Fruit fly (Drosophila melanogaster): ENCODE measurements around the gene Gagr.

Gagr gene

dm6 chr3L:16411566-16411965, 17.2 kb downstream of the Gagr start, which contains the start of gene fax (continued):
- no peak for TF ChIP-seq CG15011 (GFP tag; optimal IDR thresholded peaks at IDR 0.05)
- TF ChIP-seq ssp (GFP tag; IDR thresholded peaks at IDR 0.05), result no peak
- no peak for TF ChIP-seq CG16863 (GFP tag; optimal IDR thresholded peaks at IDR 0.05)
- no peak for TF ChIP-seq CG11456 (GFP tag; IDR thresholded peaks at IDR 0.05)
- TF ChIP-seq CG34422 (GFP tag; IDR thresholded peaks at IDR 0.05), result peak; percentile 66; the same call in 1 of the 3 replicates
- TF ChIP-seq CG6813 (GFP tag; optimal IDR thresholded peaks at IDR 0.05), result no peak
- no peak for TF ChIP-seq E2f1 (GFP tag; IDR thresholded peaks at IDR 0.05)
- peak; percentile 36 for TF ChIP-seq zen (tag; optimal IDR thresholded peaks at IDR 0.05)
- TF ChIP-seq prd (optimal IDR thresholded peaks at IDR 0.05), result no peak
- TF ChIP-seq prd (GFP tag; IDR thresholded peaks at IDR 0.05), result no peak; the same call in 2 of the 3 replicates
- peak; percentile 30 for TF ChIP-seq CG15601 (tag; optimal IDR thresholded peaks at IDR 0.05)
- TF ChIP-seq CoRest (tag; optimal IDR thresholded peaks at IDR 0.05), result peak; percentile 30
- no peak for TF ChIP-seq Dek (tag; optimal IDR thresholded peaks at IDR 0.05)
- peak; percentile 43 for TF ChIP-seq CG7271 (tag; optimal IDR thresholded peaks at IDR 0.05)
- no peak for TF ChIP-seq vfl (GFP tag; optimal IDR thresholded peaks at IDR 0.05)
- TF ChIP-seq eyg (GFP tag; optimal IDR thresholded peaks at IDR 0.05), result no peak
- TF ChIP-seq CG9932 (GFP tag; IDR thresholded peaks at IDR 0.05), result no peak
- peak; percentile 54 for TF ChIP-seq Myb (GFP tag; optimal IDR thresholded peaks at IDR 0.05)
- peak; percentile 2 for TF ChIP-seq NfI (GFP tag; optimal IDR thresholded peaks at IDR 0.05)
- peak; percentile 32; the same call in 1 of the 2 replicates for TF ChIP-seq peb (GFP tag; IDR thresholded peaks at IDR 0.05)
- peak in 1 of 2 experiments; percentile 5 for TF ChIP-seq chif (GFP tag; optimal IDR thresholded peaks at IDR 0.05)
- no peak for TF ChIP-seq ara (GFP tag; IDR thresholded peaks at IDR 0.05)
- peak; percentile 54; the same call in 1 of the 3 replicates for TF ChIP-seq CG6791 (GFP tag; IDR thresholded peaks at IDR 0.05; ENCODE audit: partially characterized antibody)
- TF ChIP-seq jing (GFP tag; optimal IDR thresholded peaks at IDR 0.05), result no peak
- TF ChIP-seq klu (GFP tag; IDR thresholded peaks at IDR 0.05), result no peak
- TF ChIP-seq Neu2 (GFP tag; optimal IDR thresholded peaks at IDR 0.05; ENCODE audit: borderline replicate concordance), result no peak
- no peak for TF ChIP-seq CG6683 (GFP tag; optimal IDR thresholded peaks at IDR 0.05)
- TF ChIP-seq ATbp (GFP tag; optimal IDR thresholded peaks at IDR 0.05), result no peak
- no peak for TF ChIP-seq C15 (GFP tag; IDR thresholded peaks at IDR 0.05)
- peak; percentile 44; the same call in 1 of the 2 replicates for TF ChIP-seq CG32767 (GFP tag; IDR thresholded peaks at IDR 0.05)
- TF ChIP-seq Bdp1 (GFP tag; optimal IDR thresholded peaks at IDR 0.05), result no peak
- no peak for TF ChIP-seq hb (GFP tag; IDR thresholded peaks at IDR 0.05; ENCODE audit: partially characterized antibody)
- no peak for TF ChIP-seq CG7928 (GFP tag; optimal IDR thresholded peaks at IDR 0.05)
- TF ChIP-seq TFAM (GFP tag; optimal IDR thresholded peaks at IDR 0.05), result no peak
- TF ChIP-seq Bteb2 (GFP tag; optimal IDR thresholded peaks at IDR 0.05), result no peak
- TF ChIP-seq toy (GFP tag; IDR thresholded peaks at IDR 0.05), result no peak
- TF ChIP-seq CG12219 (GFP tag; optimal IDR thresholded peaks at IDR 0.05), result peak; percentile 8
- TF ChIP-seq CG10267 (tag; optimal IDR thresholded peaks at IDR 0.05), result peak; percentile 50
- TF ChIP-seq CG13123 (GFP tag; optimal IDR thresholded peaks at IDR 0.05), result no peak
- peak; percentile 51 for TF ChIP-seq ac (GFP tag; optimal IDR thresholded peaks at IDR 0.05)
- TF ChIP-seq CG6272 (GFP tag; IDR thresholded peaks at IDR 0.05), result no peak
- no peak for TF ChIP-seq Ptx1 (GFP tag; IDR thresholded peaks at IDR 0.05)
- peak; percentile 19 for TF ChIP-seq CG13894 (tag; optimal IDR thresholded peaks at IDR 0.05)
- TF ChIP-seq emc (GFP tag; optimal IDR thresholded peaks at IDR 0.05), result no peak
- TF ChIP-seq BtbVII (GFP tag; optimal IDR thresholded peaks at IDR 0.05), result no peak
- TF ChIP-seq Atf6 (GFP tag; IDR thresholded peaks at IDR 0.05), result no peak
- no peak for TF ChIP-seq tin (GFP tag; optimal IDR thresholded peaks at IDR 0.05)
- TF ChIP-seq CG5953 (GFP tag; IDR thresholded peaks at IDR 0.05), result no peak
- TF ChIP-seq exex (tag; optimal IDR thresholded peaks at IDR 0.05), result no peak
- TF ChIP-seq Asciz (GFP tag; optimal IDR thresholded peaks at IDR 0.05), result peak; percentile 17
- TF ChIP-seq CG2712 (tag; optimal IDR thresholded peaks at IDR 0.05), result peak; percentile 65
- TF ChIP-seq CG14014 (GFP tag; IDR thresholded peaks at IDR 0.05), result no peak

Measured in whole organism, embryonic.